Worm (Caenorhabditis elegans) whole organism, young adult: ENCODE data around the gene trap-4.
A peak's percentile ranks its signal among the peaks of the same experiment; 100 is the strongest.

Experiments used
- B0336.3 ChIP-seq: fragments of 200-800 bp; sonication (Bioruptor generic); IDR thresholded peaks from 2 replicates; pipeline ENCODE4 v1.3.6; 2022; ENCODE audit warnings: missing genetic modification characterization, missing compliant biosample characterization
- C17E4.6 ChIP-seq: fragments of 200-800 bp; sonication (Bioruptor generic); IDR thresholded peaks from 2 replicates; pipeline ENCODE4 v1.3.6; 2022; ENCODE audit warnings: missing genetic modification reagents, missing genetic modification characterization, missing compliant biosample characterization
- F22D6.2 ChIP-seq: sonication (generic microtip); optimal IDR thresholded peaks from 2 replicates; lab custom pipeline; 2016; ENCODE audit warnings: mild to moderate bottlenecking, missing genetic modification characterization, missing compliant biosample characterization
- F33H1.4 ChIP-seq: fragments of 200-800 bp; sonication (Bioruptor generic); IDR thresholded peaks from 2 replicates; pipeline ENCODE4 v1.3.6; 2022; ENCODE audit warnings: missing genetic modification reagents, missing genetic modification characterization, missing compliant biosample characterization
- F57C9.4 ChIP-seq: sonication (generic microtip); optimal IDR thresholded peaks from 2 replicates; lab custom pipeline; 2017; ENCODE audit warnings: mild to moderate bottlenecking, missing genetic modification characterization, missing compliant biosample characterization
- Y56A3A.18 ChIP-seq: fragments of 200-800 bp; sonication (Bioruptor generic); IDR thresholded peaks from 2 replicates; pipeline ENCODE4 v1.3.6; 2022; ENCODE audit warnings: missing genetic modification reagents, missing genetic modification characterization, missing compliant biosample characterization
- Y67H2A.10 ChIP-seq: fragments of 200-800 bp; sonication (Bioruptor generic); conservative IDR thresholded peaks from 2 replicates; pipeline ENCODE4 v1.3.6; 2022; ENCODE audit warnings: missing genetic modification reagents, missing genetic modification characterization, missing compliant biosample characterization
- Y79H2A.3 ChIP-seq: fragments of 200-800 bp; sonication (Bioruptor generic); conservative IDR thresholded peaks from 2 replicates; pipeline ENCODE4 v1.3.6; 2022; ENCODE audit warnings: missing genetic modification reagents, missing genetic modification characterization, missing compliant biosample characterization
- akir-1 ChIP-seq: fragments of 200-800 bp; sonication (Bioruptor generic); optimal IDR thresholded peaks from 2 replicates; lab custom pipeline; 2018; ENCODE audit warnings: mild to moderate bottlenecking, missing genetic modification characterization, moderate library complexity, missing compliant biosample characterization
- ama-1 ChIP-seq, 3 experiments: fragments of 150-350 bp in 1 of 3; sonication (generic microtip) in 2 of 3; optimal IDR thresholded peaks; 2 replicates each; lab custom pipeline; 2014 to 2018; ENCODE audit warnings: missing biosample characterization in 2 of 3, missing genetic modification characterization in 2 of 3, missing genetic modification reagents in 2 of 3
- aptf-2 ChIP-seq: fragments of 200-800 bp; sonication (Bioruptor generic); conservative IDR thresholded peaks from 2 replicates; pipeline ENCODE4 v1.3.6; 2022; ENCODE audit warnings: missing genetic modification reagents, missing genetic modification characterization, missing compliant biosample characterization
- aptf-3 ChIP-seq: fragments of 200-800 bp; sonication (Bioruptor generic); IDR thresholded peaks from 2 replicates; pipeline ENCODE4 v1.3.6; 2022; ENCODE audit warnings: missing genetic modification characterization, missing compliant biosample characterization
- atf-7 ChIP-seq: sonication (generic microtip); optimal IDR thresholded peaks from 2 replicates; lab custom pipeline; 2017; ENCODE audit warnings: mild to moderate bottlenecking, missing genetic modification characterization, missing compliant biosample characterization
- athp-1 ChIP-seq: sonication (generic microtip); optimal IDR thresholded peaks from 2 replicates; lab custom pipeline; 2017; ENCODE audit warnings: mild to moderate bottlenecking, missing genetic modification characterization, missing compliant biosample characterization
- cebp-1 ChIP-seq, 2 experiments: fragments of 200-800 bp in 1 of 2; sonication (Bioruptor generic) in 1 of 2; sonication (generic microtip) in 1 of 2; IDR thresholded peaks in 1 of 2; optimal IDR thresholded peaks in 1 of 2; 2 replicates each; pipeline versions ENCODE4 v1.3.6 to Lab custom; 2017 to 2022; ENCODE audit warnings: missing compliant biosample characterization in 2 of 2, missing genetic modification characterization in 2 of 2, mild to moderate bottlenecking in 1 of 2, missing genetic modification reagents in 1 of 2, moderate library complexity in 1 of 2
- ceh-58 ChIP-seq: fragments of 200-800 bp; sonication (Bioruptor generic); IDR thresholded peaks from 2 replicates; pipeline ENCODE4 v1.3.6; 2022; ENCODE audit warnings: missing genetic modification characterization, missing compliant biosample characterization
- ceh-79 ChIP-seq: sonication (generic microtip); optimal IDR thresholded peaks from 2 replicates; lab custom pipeline; 2017; ENCODE audit warnings: mild to moderate bottlenecking, missing genetic modification characterization, missing compliant biosample characterization
- ceh-91 ChIP-seq: fragments of 200-800 bp; sonication (Bioruptor generic); IDR thresholded peaks from 2 replicates; pipeline ENCODE4 v1.3.6; 2022; ENCODE audit warnings: missing genetic modification reagents, missing genetic modification characterization, missing compliant biosample characterization
- ekl-4 ChIP-seq: fragments of 200-800 bp; sonication (Bioruptor generic); IDR thresholded peaks from 2 replicates; pipeline ENCODE4 v1.3.6; 2022; ENCODE audit warnings: missing genetic modification reagents, missing genetic modification characterization, missing compliant biosample characterization
- fkh-3 ChIP-seq: sonication (generic microtip); optimal IDR thresholded peaks from 2 replicates; lab custom pipeline; 2016; ENCODE audit warnings: mild to moderate bottlenecking, missing genetic modification characterization, missing compliant biosample characterization
- hmg-1.2 ChIP-seq: fragments of 200-800 bp; sonication (Bioruptor generic); IDR thresholded peaks from 2 replicates; pipeline ENCODE4 v1.3.6; 2022; ENCODE audit warnings: missing genetic modification reagents, missing genetic modification characterization, missing compliant biosample characterization
- hmg-20 ChIP-seq: fragments of 200-800 bp; sonication (Bioruptor generic); IDR thresholded peaks from 2 replicates; pipeline ENCODE4 v1.3.6; 2022; ENCODE audit warnings: missing genetic modification reagents, missing genetic modification characterization, missing compliant biosample characterization
- let-526 ChIP-seq: fragments of 200-800 bp; sonication (Bioruptor generic); IDR thresholded peaks from 2 replicates; pipeline ENCODE4 v1.3.6; 2022; ENCODE audit warnings: missing genetic modification reagents, missing genetic modification characterization, missing compliant biosample characterization
- let-607 ChIP-seq, 2 experiments: fragments of 200-800 bp in 1 of 2; sonication (Bioruptor generic) in 1 of 2; sonication (generic microtip) in 1 of 2; optimal IDR thresholded peaks; 2 replicates each; lab custom pipeline; 2016 to 2018; ENCODE audit warnings: mild to moderate bottlenecking in 2 of 2, missing compliant biosample characterization in 2 of 2, missing genetic modification characterization in 2 of 2, moderate library complexity in 2 of 2, missing genotype in 1 of 2
- lin-54 ChIP-seq: fragments of 200-800 bp; sonication (Bioruptor generic); optimal IDR thresholded peaks from 2 replicates; lab custom pipeline; 2018; ENCODE audit warnings: mild to moderate bottlenecking, missing genetic modification characterization, missing compliant biosample characterization
- madf-10 ChIP-seq: sonication (generic microtip); optimal IDR thresholded peaks from 2 replicates; lab custom pipeline; 2016; ENCODE audit warnings: mild to moderate bottlenecking, missing genetic modification characterization, missing compliant biosample characterization
- madf-6 ChIP-seq: fragments of 200-800 bp; sonication (Bioruptor generic); IDR thresholded peaks from 2 replicates; pipeline ENCODE4 v1.3.6; 2022; ENCODE audit warnings: missing genetic modification reagents, missing genetic modification characterization, missing compliant biosample characterization
- mxl-1 ChIP-seq: sonication (generic microtip); optimal IDR thresholded peaks from 2 replicates; lab custom pipeline; 2016; ENCODE audit warnings: missing genetic modification characterization, missing compliant biosample characterization
- nfyb-1 ChIP-seq: fragments of 200-800 bp; sonication (Bioruptor generic); IDR thresholded peaks from 2 replicates; pipeline ENCODE4 v1.3.6; 2022; ENCODE audit warnings: missing genetic modification reagents, missing genetic modification characterization, missing compliant biosample characterization
- nhr-120 ChIP-seq: fragments of 200-800 bp; sonication (Bioruptor generic); IDR thresholded peaks from 2 replicates; pipeline ENCODE4 v1.3.6; 2022; ENCODE audit warnings: missing genetic modification characterization, missing compliant biosample characterization
- nhr-27 ChIP-seq: fragments of 200-800 bp; sonication (Bioruptor generic); optimal IDR thresholded peaks from 2 replicates; lab custom pipeline; 2018; ENCODE audit warnings: mild to moderate bottlenecking, missing genetic modification characterization, moderate library complexity, missing compliant biosample characterization
- nhr-80 ChIP-seq: sonication (generic microtip); optimal IDR thresholded peaks from 2 replicates; lab custom pipeline; 2016; ENCODE audit warnings: missing genetic modification characterization, missing compliant biosample characterization
- nhr-90 ChIP-seq: sonication (generic microtip); optimal IDR thresholded peaks from 2 replicates; lab custom pipeline; 2016; ENCODE audit warnings: missing genotype, mild to moderate bottlenecking, missing genetic modification characterization, missing compliant biosample characterization
- pbrm-1 ChIP-seq: fragments of 200-800 bp; sonication (Bioruptor generic); IDR thresholded peaks from 2 replicates; pipeline ENCODE4 v1.3.6; 2022; ENCODE audit warnings: missing genetic modification reagents, missing genetic modification characterization, missing compliant biosample characterization
- pha-4 ChIP-seq: fragments of 150-350 bp; sonication (generic microtip); optimal IDR thresholded peaks from 2 replicates; lab custom pipeline; 2014; ENCODE audit warnings: missing biosample characterization, missing genetic modification reagents, missing genetic modification characterization
- rcor-1 ChIP-seq: fragments of 200-800 bp; sonication (Bioruptor generic); IDR thresholded peaks from 2 replicates; pipeline ENCODE4 v1.3.6; 2022; ENCODE audit warnings: missing genetic modification reagents, missing genetic modification characterization, missing compliant biosample characterization
- rec-8 ChIP-seq, 2 experiments: sonication (generic microtip); optimal IDR thresholded peaks; 2 replicates each; lab custom pipeline; 2016; ENCODE audit warnings: mild to moderate bottlenecking in 2 of 2, missing genetic modification characterization in 2 of 2, missing genetic modification reagents in 2 of 2, missing genotype in 2 of 2, missing biosample characterization in 1 of 2, missing compliant biosample characterization in 1 of 2, moderate library complexity in 1 of 2
- snpc-1.1 ChIP-seq: sonication (generic microtip); optimal IDR thresholded peaks from 2 replicates; lab custom pipeline; 2017; ENCODE audit warnings: missing genetic modification characterization, mild to moderate bottlenecking, missing compliant biosample characterization, antibody characterized with exemption, moderate library complexity, missing genotype, missing genetic modification reagents; ENCODE audit not compliant: insufficient read depth
- snpc-4 ChIP-seq, 5 experiments: fragments of 150-350 bp in 1 of 5; sonication (generic microtip) in 4 of 5; optimal IDR thresholded peaks; 2 replicates each; lab custom pipeline; 2014 to 2018; ENCODE audit warnings: missing genetic modification characterization in 5 of 5, missing biosample characterization in 3 of 5, antibody characterized with exemption in 2 of 5, mild to moderate bottlenecking in 2 of 5, missing compliant biosample characterization in 2 of 5, missing genotype in 2 of 5, moderate library complexity in 2 of 5, missing genetic modification reagents in 1 of 5
- tbp1 ChIP-seq: fragments of 200-800 bp; sonication (Bioruptor generic); optimal IDR thresholded peaks from 2 replicates; lab custom pipeline; 2018; ENCODE audit warnings: mild to moderate bottlenecking, missing genetic modification characterization, missing compliant biosample characterization
- tlf-1 ChIP-seq: fragments of 200-800 bp; sonication (Bioruptor generic); optimal IDR thresholded peaks from 2 replicates; lab custom pipeline; 2018; ENCODE audit warnings: mild to moderate bottlenecking, missing genetic modification characterization, missing compliant biosample characterization
- xnd-1 ChIP-seq: sonication (generic microtip); optimal IDR thresholded peaks from 2 replicates; lab custom pipeline; 2016; ENCODE audit warnings: missing genotype, missing genetic modification reagents, missing genetic modification characterization, missing compliant biosample characterization
- zim-3 ChIP-seq: sonication (generic microtip); optimal IDR thresholded peaks from 2 replicates; lab custom pipeline; 2017; ENCODE audit warnings: mild to moderate bottlenecking, missing genetic modification characterization, moderate library complexity, missing compliant biosample characterization
- ztf-25 ChIP-seq: fragments of 200-800 bp; sonication (Bioruptor generic); IDR thresholded peaks from 2 replicates; pipeline ENCODE4 v1.3.6; 2022; ENCODE audit warnings: missing genetic modification reagents, missing genetic modification characterization, missing compliant biosample characterization
- ztf-28 ChIP-seq: fragments of 200-800 bp; sonication (Bioruptor generic); IDR thresholded peaks from 2 replicates; pipeline ENCODE4 v1.3.6; 2022; ENCODE audit warnings: missing genetic modification reagents, missing genetic modification characterization, missing compliant biosample characterization
- ztf-3 ChIP-seq: fragments of 200-800 bp; sonication (Bioruptor generic); optimal IDR thresholded peaks from 2 replicates; lab custom pipeline; 2018; ENCODE audit warnings: mild to moderate bottlenecking, missing genetic modification characterization, missing compliant biosample characterization

trap-4 gene

ce11 chrIII:11921658-11922098 is 1.1 kb downstream of the trap-4 start, which contains the start of gene Y56A3A.22 (continued):
- TF ChIP-seq aptf-2 (GFP tag; lab: Robert Waterston, UW) (no peak), atf-7 (tag; lab: Kevin White, UChicago) (peak; percentile 71), let-526 (no peak), Y67H2A.10 (GFP tag; lab: Robert Waterston, UW) (no peak), snpc-4 (GFP tag; optimal IDR thresholded peaks at IDR 0.05; lab: Kevin White, UChicago) (no peak), snpc-4 (tag; optimal IDR thresholded peaks at IDR 0.05; lab: Kevin White, UChicago) (peak in 2 of 4 experiments; percentile 20 to 24), let-607 (tag; optimal IDR thresholded peaks at IDR 0.05; lab: Kevin White, UChicago) (peak; percentile 24 to 79), fkh-3 (peak; percentile 38), cebp-1 (GFP tag; IDR thresholded peaks at IDR 0.05; lab: Robert Waterston, UW) (no peak), cebp-1 (tag; optimal IDR thresholded peaks at IDR 0.05; lab: Kevin White, UChicago) (peak; percentile 43), rec-8 (tag; optimal IDR thresholded peaks at IDR 0.05; lab: Kevin White, UChicago) (no peak), ztf-3 (GFP tag; lab: Kevin White, UChicago) (peak; percentile 72), akir-1 (GFP tag; lab: Kevin White, UChicago) (no peak), athp-1 (tag; lab: Kevin White, UChicago) (peak; percentile 81), ztf-28 (GFP tag; lab: Robert Waterston, UW) (no peak), nfyb-1 (GFP tag; lab: Robert Waterston, UW) (peak; percentile 87), ekl-4 (GFP tag; lab: Robert Waterston, UW) (no peak; the same call in 1 of the 2 replicates), ceh-58 (no peak), snpc-1.1 (tag; lab: Kevin White, UChicago) (no peak), madf-6 (GFP tag; lab: Robert Waterston, UW) (peak; percentile 50), F57C9.4 (no peak), madf-10 (tag; lab: Kevin White, UChicago) (peak; percentile 43), nhr-80 (tag; lab: Kevin White, UChicago) (no peak), aptf-3 (GFP tag; lab: Robert Waterston, UW) (peak; percentile 73; the same call in 1 of the 2 replicates), F22D6.2 (tag; lab: Kevin White, UChicago) (no peak), pbrm-1 (GFP tag; lab: Robert Waterston, UW) (peak; percentile 81), ama-1 (optimal IDR thresholded peaks at IDR 0.05; lab: Kevin White, UChicago) (peak; percentile 87), ama-1 (GFP tag; optimal IDR thresholded peaks at IDR 0.05; lab: Kevin White, UChicago) (no peak), rcor-1 (GFP tag; lab: Robert Waterston, UW) (no peak), ceh-91 (GFP tag; lab: Robert Waterston, UW) (no peak), nhr-90 (tag; lab: Kevin White, UChicago) (no peak), zim-3 (tag; lab: Kevin White, UChicago) (peak; percentile 86), hmg-1.2 (0 out of 2 replicates have a peak, but pooled peaks have one; percentile 18), ceh-79 (tag; lab: Kevin White, UChicago) (peak; percentile 83), nhr-27 (peak; percentile 6), ztf-25 (no peak), tbp1 (GFP tag; lab: Kevin White, UChicago) (peak; percentile 28), F33H1.4 (GFP tag; lab: Robert Waterston, UW) (no peak), xnd-1 (tag; lab: Kevin White, UChicago) (no peak), hmg-20 (peak; percentile 30; the same call in 1 of the 2 replicates), lin-54 (GFP tag; lab: Kevin White, UChicago) (peak; percentile 8), Y79H2A.3 (no peak), B0336.3 (GFP tag; lab: Robert Waterston, UW) (peak; percentile 94), Y56A3A.18 (GFP tag; lab: Robert Waterston, UW) (peak; percentile 57; the same call in 1 of the 2 replicates), mxl-1 (tag; lab: Kevin White, UChicago) (no peak), C17E4.6 (GFP tag; lab: Robert Waterston, UW) (0 out of 2 replicates have a peak, but pooled peaks have one; percentile 50), nhr-120 (GFP tag; lab: Robert Waterston, UW) (0 out of 2 replicates have a peak, but pooled peaks have one; percentile 58), pha-4 (no peak), tlf-1 (peak; percentile 71)
